Fruit fly (Drosophila melanogaster) Kc167 (cell line): ENCODE results near the gene noc.

Source experiments
- Myc ChIP-seq: fragments of >200 bp; optimal IDR thresholded peaks from 2 replicates; lab custom pipeline; 2017; ENCODE audit warnings: missing external identifiers
- psq ChIP-seq: fragments of >200 bp; optimal IDR thresholded peaks from 2 replicates; lab custom pipeline; 2017; ENCODE audit warnings: missing external identifiers
- ttk ChIP-seq: sonication (Bioruptor generic); optimal IDR thresholded peaks from 2 replicates; lab custom pipeline; 2017; ENCODE audit warnings: missing external identifiers

DNA sequence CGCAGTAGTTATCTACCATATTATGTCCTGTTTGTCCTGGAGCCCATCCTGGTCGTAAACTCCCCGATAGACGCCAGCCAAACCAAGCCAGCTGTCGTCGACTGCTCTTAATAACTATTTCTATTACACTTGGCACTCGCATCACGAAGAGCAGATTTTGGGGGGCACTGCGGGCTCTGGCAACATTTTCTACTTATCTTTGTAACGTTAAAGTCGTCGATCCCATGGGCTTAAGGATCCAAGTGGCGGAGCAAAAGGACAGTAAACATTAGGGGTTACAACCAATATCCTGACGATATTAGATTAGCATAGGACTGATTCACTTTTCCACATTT lies 30.7 kb upstream of the noc start:
- TF ChIP-seq ttk (lab: Kevin White, UChicago) (no peak), Myc (lab: Kevin White, UChicago) (no peak), psq (lab: Kevin White, UChicago) (no peak)
